Fruit fly (Drosophila melanogaster) whole organism, prepupa: ENCODE data around the gene CG43403.

ENCODE experiments used
- CG16779 ChIP-seq: fragments of 200-800 bp; sonication (Bioruptor generic); optimal IDR thresholded peaks from 3 replicates; lab custom pipeline; 2017; ENCODE audit warnings: missing biosample characterization, mild to moderate bottlenecking, missing genetic modification characterization
- CG3919 ChIP-seq: fragments of 200-800 bp; sonication (Bioruptor generic); optimal IDR thresholded peaks from 3 replicates; lab custom pipeline; 2016; ENCODE audit warnings: missing biosample characterization, missing genetic modification characterization
- CG7368 ChIP-seq: fragments of 200-800 bp; sonication (Bioruptor generic); optimal IDR thresholded peaks from 3 replicates; lab custom pipeline; 2016; ENCODE audit warnings: missing biosample characterization, missing genetic modification characterization
- CG8319 ChIP-seq: fragments of 200-800 bp; sonication (Bioruptor generic); optimal IDR thresholded peaks from 3 replicates; lab custom pipeline; 2016; ENCODE audit warnings: missing biosample characterization, missing genetic modification characterization
- Eip78C ChIP-seq: fragments of 200-800 bp; sonication (Bioruptor generic); peaks from one replicate; lab custom pipeline; 2016; ENCODE audit warnings: missing biosample characterization, missing genetic modification characterization
- Ets21C ChIP-seq: fragments of 200-800 bp; sonication (Bioruptor generic); optimal IDR thresholded peaks from 3 replicates; lab custom pipeline; 2016; ENCODE audit warnings: missing biosample characterization, missing genetic modification characterization
- Ets96B ChIP-seq: fragments of 200-800 bp; optimal IDR thresholded peaks from 2 replicates; lab custom pipeline; 2019; ENCODE audit warnings: missing biosample characterization, mild to moderate bottlenecking, missing genetic modification characterization, moderate library complexity
- Lpt ChIP-seq: fragments of 200-800 bp; sonication (Bioruptor generic); optimal IDR thresholded peaks from 3 replicates; lab custom pipeline; 2016; ENCODE audit warnings: missing biosample characterization, missing genetic modification characterization
- dsx ChIP-seq: fragments of 200-800 bp; optimal IDR thresholded peaks from 3 replicates; lab custom pipeline; 2019; ENCODE audit warnings: missing biosample characterization, mild to moderate bottlenecking, missing genetic modification characterization, moderate library complexity; ENCODE audit not compliant: poor library complexity, severe bottlenecking
- topi ChIP-seq: fragments of 200-800 bp; sonication (Bioruptor generic); optimal IDR thresholded peaks from 3 replicates; lab custom pipeline; 2016; ENCODE audit warnings: missing biosample characterization, missing genetic modification characterization

- TF ChIP-seq CG8319 (GFP tag; lab: Kevin White, UChicago), result no peak
- TF ChIP-seq Ets96B (tag; lab: Kevin White, UChicago), result no peak
- no peak for TF ChIP-seq CG16779 (tag; lab: Kevin White, UChicago)
- TF ChIP-seq Ets21C (GFP tag; lab: Kevin White, UChicago), result no peak
- no peak for TF ChIP-seq dsx (GFP tag; lab: Kevin White, UChicago)
- no peak for TF ChIP-seq CG7368 (GFP tag; lab: Kevin White, UChicago)
- TF ChIP-seq Eip78C (GFP tag; lab: Kevin White, UChicago), result no peak
- TF ChIP-seq topi (GFP tag; lab: Kevin White, UChicago), result no peak
- no peak for TF ChIP-seq CG3919
- no peak for TF ChIP-seq Lpt (GFP tag; lab: Kevin White, UChicago)
Measured at dm6 chr2L:2627507-2627906, 7.5 kb downstream of the CG43403 start.
